Worm (Caenorhabditis elegans): Measurements from ENCODE around the gene hrg-7.

DNA sequence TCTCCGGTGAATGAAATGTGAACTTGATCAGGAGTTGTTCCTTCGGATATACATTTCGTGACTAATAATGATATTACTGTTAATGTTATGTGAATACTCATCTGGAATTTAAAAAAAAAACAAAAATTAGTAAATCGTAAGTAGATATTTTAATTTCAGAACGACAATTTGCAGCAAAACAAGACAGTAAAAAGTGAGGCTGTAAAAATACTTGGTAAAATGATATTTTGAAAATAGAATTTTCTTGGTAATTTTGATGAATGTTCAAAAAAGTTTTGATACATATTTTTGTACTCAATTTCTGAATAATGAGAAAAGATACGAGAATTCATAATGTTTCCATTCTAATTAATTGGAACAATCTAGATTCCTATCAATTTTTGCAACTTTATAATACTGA is 17.8 kb downstream of the hrg-7 start, which contains the start of gene papl-1:
- TF ChIP-seq duxl-1 (tag; optimal IDR thresholded peaks at IDR 0.05; ENCODE audit: poor library complexity), result no peak
- no peak for TF ChIP-seq attf-4 (tag; optimal IDR thresholded peaks at IDR 0.05)
- TF ChIP-seq sdz-12 (GFP tag; optimal IDR thresholded peaks at IDR 0.05), result no peak
- no peak for TF ChIP-seq ces-1 (GFP tag; optimal IDR thresholded peaks at IDR 0.05)
- TF ChIP-seq nhr-237 (tag; optimal IDR thresholded peaks at IDR 0.05), result no peak
- TF ChIP-seq T26A8.4 (GFP tag; IDR thresholded peaks at IDR 0.05), result no peak
- TF ChIP-seq lin-15B (tag; optimal IDR thresholded peaks at IDR 0.05), result no peak
- TF ChIP-seq pqm-1 (tag; optimal IDR thresholded peaks at IDR 0.05), result no peak
- no peak for TF ChIP-seq nhr-25 (tag; optimal IDR thresholded peaks at IDR 0.05; ENCODE audit: borderline replicate concordance, insufficient read depth)

Measured in whole organism, L4 larva.